Fruit fly (Drosophila melanogaster) whole organism, prepupa: ENCODE data around the gene CG12729.
A peak's percentile ranks its signal among the peaks of the same experiment; 100 is the strongest.

Source experiments
- CG11294 ChIP-seq: fragments of 200-800 bp; sonication (Bioruptor generic); IDR thresholded peaks from 2 replicates; pipeline ENCODE4 v1.3.6; 2022; ENCODE audit warnings: missing biosample characterization, missing genetic modification characterization
- CG15336 ChIP-seq: fragments of 200-800 bp; sonication (Bioruptor generic); IDR thresholded peaks from 2 replicates; pipeline ENCODE4 v1.3.6; 2022; ENCODE audit warnings: missing biosample characterization, missing genetic modification characterization
- CG16779 ChIP-seq: fragments of 200-800 bp; sonication (Bioruptor generic); optimal IDR thresholded peaks from 3 replicates; lab custom pipeline; 2017; ENCODE audit warnings: missing biosample characterization, mild to moderate bottlenecking, missing genetic modification characterization
- CG3032 ChIP-seq: fragments of 200-800 bp; optimal IDR thresholded peaks from 2 replicates; lab custom pipeline; 2019; ENCODE audit warnings: missing biosample characterization, mild to moderate bottlenecking, missing genetic modification characterization, moderate library complexity
- CG4318 ChIP-seq: fragments of 200-800 bp; sonication (Bioruptor generic); optimal IDR thresholded peaks from 3 replicates; lab custom pipeline; 2017; ENCODE audit warnings: missing biosample characterization, mild to moderate bottlenecking, missing genetic modification characterization
- CG6792 ChIP-seq: fragments of 200-800 bp; sonication (Bioruptor generic); optimal IDR thresholded peaks from 3 replicates; lab custom pipeline; 2016; ENCODE audit warnings: missing biosample characterization, missing genetic modification characterization
- CG6854 ChIP-seq: fragments of 200-800 bp; sonication (Bioruptor generic); optimal IDR thresholded peaks from 2 replicates; lab custom pipeline; 2017; ENCODE audit warnings: missing biosample characterization, mild to moderate bottlenecking, missing genetic modification characterization
- CG8119 ChIP-seq: fragments of 200-800 bp; sonication (Bioruptor generic); IDR thresholded peaks from 3 replicates; pipeline ENCODE4 v1.3.6; 2022; ENCODE audit warnings: missing biosample characterization, missing genetic modification characterization
- Eip75B ChIP-seq: fragments of 200-800 bp; sonication (Bioruptor generic); optimal IDR thresholded peaks from 3 replicates; lab custom pipeline; 2016; ENCODE audit warnings: missing biosample characterization, missing genetic modification characterization
- Eip78C ChIP-seq: fragments of 200-800 bp; sonication (Bioruptor generic); peaks from one replicate; lab custom pipeline; 2016; ENCODE audit warnings: missing biosample characterization, missing genetic modification characterization
- Ets21C ChIP-seq: fragments of 200-800 bp; sonication (Bioruptor generic); optimal IDR thresholded peaks from 3 replicates; lab custom pipeline; 2016; ENCODE audit warnings: missing biosample characterization, missing genetic modification characterization
- Ets96B ChIP-seq: fragments of 200-800 bp; optimal IDR thresholded peaks from 2 replicates; lab custom pipeline; 2019; ENCODE audit warnings: missing biosample characterization, mild to moderate bottlenecking, missing genetic modification characterization, moderate library complexity
- Hr38 ChIP-seq: sonication (Bioruptor generic); optimal IDR thresholded peaks from 2 replicates; lab custom pipeline; 2016; ENCODE audit warnings: missing biosample characterization, missing genetic modification characterization
- Hr39 ChIP-seq: fragments of 200-800 bp; sonication (Bioruptor generic); optimal IDR thresholded peaks from 2 replicates; lab custom pipeline; 2016; ENCODE audit warnings: missing biosample characterization, missing genetic modification characterization
- Hr4 ChIP-seq: fragments of 200-800 bp; sonication (Bioruptor generic); optimal IDR thresholded peaks from 3 replicates; lab custom pipeline; 2016; ENCODE audit warnings: missing biosample characterization, missing genetic modification characterization
- Met ChIP-seq: fragments of 200-800 bp; sonication (Bioruptor generic); optimal IDR thresholded peaks from 3 replicates; lab custom pipeline; 2016; ENCODE audit warnings: missing biosample characterization, missing genetic modification characterization
- OdsH ChIP-seq: fragments of 200-800 bp; sonication (Bioruptor generic); optimal IDR thresholded peaks from 3 replicates; lab custom pipeline; 2016; ENCODE audit warnings: missing biosample characterization, missing genetic modification characterization
- Smox ChIP-seq: fragments of 200-800 bp; sonication (Bioruptor generic); optimal IDR thresholded peaks from 3 replicates; lab custom pipeline; 2016; ENCODE audit warnings: missing biosample characterization, missing genetic modification characterization
- Sox102F ChIP-seq: fragments of 200-800 bp; sonication (Bioruptor generic); optimal IDR thresholded peaks from 2 replicates; lab custom pipeline; 2016; ENCODE audit warnings: missing biosample characterization, mild to moderate bottlenecking, missing genetic modification characterization
- Sox14 ChIP-seq: fragments of 200-800 bp; sonication (Bioruptor generic); optimal IDR thresholded peaks from 3 replicates; lab custom pipeline; 2016; ENCODE audit warnings: missing biosample characterization, missing genetic modification characterization
- Sox15 ChIP-seq: fragments of 200-800 bp; sonication (Bioruptor generic); optimal IDR thresholded peaks from 3 replicates; lab custom pipeline; 2016; ENCODE audit warnings: missing biosample characterization, missing genetic modification characterization
- achi ChIP-seq: fragments of 200-800 bp; sonication (Bioruptor generic); optimal IDR thresholded peaks from 3 replicates; lab custom pipeline; 2016; ENCODE audit warnings: missing biosample characterization, missing genetic modification characterization
- acj6 ChIP-seq: fragments of 200-800 bp; sonication (Bioruptor generic); optimal IDR thresholded peaks from 3 replicates; lab custom pipeline; 2016; ENCODE audit warnings: missing biosample characterization, missing genetic modification characterization
- cyc ChIP-seq: fragments of 200-800 bp; sonication (Bioruptor generic); optimal IDR thresholded peaks from 3 replicates; lab custom pipeline; 2016; ENCODE audit warnings: missing biosample characterization, missing genetic modification characterization
- dac ChIP-seq: fragments of 200-800 bp; sonication (Bioruptor generic); optimal IDR thresholded peaks from 2 replicates; lab custom pipeline; 2017; ENCODE audit warnings: missing biosample characterization, mild to moderate bottlenecking, missing genetic modification characterization
- dsx ChIP-seq: fragments of 200-800 bp; optimal IDR thresholded peaks from 3 replicates; lab custom pipeline; 2019; ENCODE audit warnings: missing biosample characterization, mild to moderate bottlenecking, missing genetic modification characterization, moderate library complexity; ENCODE audit not compliant: poor library complexity, severe bottlenecking
- eg ChIP-seq: fragments of 200-800 bp; sonication (Bioruptor generic); IDR thresholded peaks from 3 replicates; pipeline ENCODE4 v1.3.6; 2022; ENCODE audit warnings: missing biosample characterization, missing genetic modification characterization
- fd59A ChIP-seq: fragments of 200-800 bp; sonication (Bioruptor generic); optimal IDR thresholded peaks from 2 replicates; lab custom pipeline; 2017; ENCODE audit warnings: missing biosample characterization, mild to moderate bottlenecking, missing genetic modification characterization, missing genetic modification reagents
- fd85E ChIP-seq: fragments of 200-800 bp; sonication (Bioruptor generic); optimal IDR thresholded peaks from 3 replicates; lab custom pipeline; 2016; ENCODE audit warnings: missing biosample characterization, missing genetic modification characterization
- lz ChIP-seq: fragments of 200-800 bp; sonication (Bioruptor generic); optimal IDR thresholded peaks from 3 replicates; lab custom pipeline; 2016; ENCODE audit warnings: missing biosample characterization, missing genetic modification characterization
- net ChIP-seq: fragments of 200-800 bp; sonication (Bioruptor generic); optimal IDR thresholded peaks from 3 replicates; lab custom pipeline; 2016; ENCODE audit warnings: missing biosample characterization, missing genetic modification characterization
- pdm3 ChIP-seq: fragments of 200-800 bp; sonication (Bioruptor generic); optimal IDR thresholded peaks from 3 replicates; lab custom pipeline; 2016; ENCODE audit warnings: missing biosample characterization, missing genetic modification characterization
- spab ChIP-seq: fragments of 200-800 bp; sonication (Bioruptor generic); optimal IDR thresholded peaks from 2 replicates; lab custom pipeline; 2017; ENCODE audit warnings: missing biosample characterization, mild to moderate bottlenecking, missing genetic modification characterization, missing genetic modification reagents
- ss ChIP-seq, 2 experiments: fragments of 200-800 bp; sonication (Bioruptor generic); optimal IDR thresholded peaks; 2 replicates in 1 of 2; 3 replicates in 1 of 2; lab custom pipeline; 2017 to 2018; ENCODE audit warnings: mild to moderate bottlenecking in 2 of 2, missing biosample characterization in 2 of 2, missing genetic modification characterization in 2 of 2, moderate library complexity in 1 of 2
- vri ChIP-seq: fragments of 200-800 bp; sonication (Bioruptor generic); optimal IDR thresholded peaks from 3 replicates; lab custom pipeline; 2016; ENCODE audit warnings: missing biosample characterization, mild to moderate bottlenecking, missing genetic modification characterization

Gene CG12729

DNA sequence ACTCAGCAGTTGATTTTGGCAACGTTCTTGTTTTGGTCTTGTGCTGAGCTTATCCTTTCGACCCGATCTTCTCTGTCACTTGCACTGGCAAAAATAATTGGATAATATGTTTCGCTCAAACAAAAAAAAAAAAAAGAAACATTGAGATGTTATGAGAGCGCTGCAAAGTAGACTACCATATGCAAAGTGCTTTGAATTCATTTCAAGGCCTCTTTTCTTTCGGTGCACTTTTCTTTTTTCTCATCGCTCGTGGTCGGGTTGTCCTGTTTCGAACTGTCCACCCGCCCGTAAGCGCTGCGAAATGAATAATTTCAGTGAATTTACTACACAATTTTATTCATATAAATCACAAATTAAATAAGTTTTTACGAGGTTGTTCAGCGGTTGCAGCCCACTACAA is 25.1 kb upstream of the CG12729 start (continued):
- TF ChIP-seq CG16779 (tag; lab: Kevin White, UChicago), result no peak

DNA sequence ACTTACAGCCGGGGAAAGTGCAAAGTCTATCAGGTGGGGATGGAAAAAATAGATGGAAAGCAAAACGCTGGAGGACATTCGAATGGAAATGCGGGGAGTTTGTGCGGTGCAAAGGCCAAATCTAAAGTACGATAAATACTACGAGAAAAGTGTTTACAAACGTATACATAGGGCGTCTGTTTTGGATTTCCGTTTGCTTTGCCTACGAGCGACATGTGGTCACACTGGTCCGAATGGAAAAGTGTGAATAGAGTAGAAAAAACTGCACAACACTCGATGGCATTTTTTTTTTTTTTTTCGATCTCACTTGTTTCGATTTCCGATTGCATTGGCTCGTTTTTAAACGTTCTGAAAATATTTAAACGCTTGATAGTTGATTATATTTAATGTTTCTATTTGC is 5.3 kb upstream of the CG12729 start:
- TF ChIP-seq Eip75B (GFP tag; lab: Kevin White, UChicago), result no peak
- no peak for TF ChIP-seq dsx (GFP tag; lab: Kevin White, UChicago)
- TF ChIP-seq Met (GFP tag; lab: Kevin White, UChicago), result no peak
- TF ChIP-seq Eip78C (GFP tag; lab: Kevin White, UChicago), result no peak
- TF ChIP-seq Ets96B (tag; lab: Kevin White, UChicago), result no peak
- no peak for TF ChIP-seq CG3032 (tag; lab: Kevin White, UChicago)
- TF ChIP-seq achi (GFP tag; lab: Kevin White, UChicago), result no peak
- TF ChIP-seq CG6854 (GFP tag; lab: Kevin White, UChicago), result no peak
- no peak for TF ChIP-seq ss (GFP tag; optimal IDR thresholded peaks at IDR 0.05; lab: Kevin White, UChicago)

DNA sequence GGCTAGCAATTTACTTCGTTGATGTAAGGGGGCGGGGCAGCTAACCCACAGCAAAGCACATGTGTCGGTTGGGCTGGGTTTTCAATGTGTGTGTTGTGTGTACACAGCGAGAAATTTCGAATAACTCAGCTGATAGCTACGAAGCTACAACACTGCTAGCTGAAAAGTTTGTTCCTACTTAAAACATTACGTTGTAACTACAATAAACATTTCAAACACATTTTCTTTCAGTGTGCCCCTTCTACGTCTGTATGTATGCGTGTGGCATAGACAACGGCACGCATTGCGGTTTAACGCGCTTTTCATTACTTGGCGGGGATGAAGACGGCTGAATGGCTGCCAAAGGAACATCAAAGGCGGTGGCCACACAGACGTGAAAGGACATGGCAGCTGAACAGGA is 2.5 kb downstream of the CG12729 start:
- TF ChIP-seq acj6 (GFP tag; lab: Kevin White, UChicago), result no peak
- peak; percentile 9 for TF ChIP-seq Eip78C (GFP tag; lab: Kevin White, UChicago)
- TF ChIP-seq eg (GFP tag; lab: Robert Waterston, UW), result 0 out of 3 replicates have a peak, but pooled peaks have one; percentile 12
- TF ChIP-seq Hr4 (GFP tag; lab: Kevin White, UChicago), result no peak
- no peak for TF ChIP-seq net (GFP tag; lab: Kevin White, UChicago)

DNA sequence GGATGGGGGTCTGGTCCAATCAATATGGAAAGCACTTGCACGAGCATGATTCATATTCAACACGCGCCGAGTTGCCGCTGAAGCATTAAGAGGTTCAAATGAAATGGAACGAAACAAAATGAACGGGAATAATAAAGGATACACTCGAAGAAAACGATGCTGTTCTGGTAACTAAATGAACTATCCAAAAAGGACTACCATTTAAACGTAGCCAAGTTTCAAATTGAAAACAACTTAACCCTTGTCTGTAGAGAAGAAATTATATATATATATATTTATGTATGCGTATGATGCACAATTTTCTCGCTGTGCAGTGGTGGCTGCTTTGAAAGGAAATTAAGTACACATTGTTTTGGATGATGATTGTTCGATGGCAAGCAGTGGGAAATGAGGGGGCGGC is 7.6 kb downstream of the CG12729 start:
- TF ChIP-seq CG15336 (no peak), OdsH (no peak), CG6792 (no peak), CG11294 (GFP tag; lab: Robert Waterston, UW) (no peak), Ets21C (GFP tag; lab: Kevin White, UChicago) (no peak), spab (GFP tag; lab: Kevin White, UChicago) (no peak), pdm3 (GFP tag; lab: Kevin White, UChicago) (no peak), CG6854 (GFP tag; lab: Kevin White, UChicago) (no peak), fd59A (GFP tag; lab: Kevin White, UChicago) (no peak), CG4318 (GFP tag; lab: Kevin White, UChicago) (no peak), Smox (no peak), dac (GFP tag; lab: Kevin White, UChicago) (no peak), Sox102F (GFP tag; lab: Kevin White, UChicago) (no peak)

DNA sequence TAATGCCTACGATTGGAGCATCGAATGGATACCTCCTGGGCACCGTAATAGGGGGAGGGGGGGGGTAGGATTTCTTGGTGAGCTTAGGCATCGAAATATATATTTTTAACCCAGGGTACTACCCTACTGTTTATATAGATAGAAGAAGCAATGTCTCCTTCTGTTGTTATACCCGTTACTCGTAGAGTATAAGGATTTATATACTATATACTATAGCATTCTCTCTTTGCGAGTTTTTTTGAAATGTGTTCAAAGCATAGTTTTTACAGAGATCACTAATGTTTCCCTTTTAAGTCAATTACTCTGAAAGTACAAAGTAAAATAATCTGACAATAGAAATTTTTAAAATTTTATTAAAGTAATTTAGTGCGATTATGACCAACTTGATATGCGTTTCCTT is 8.4 kb downstream of the CG12729 start, which contains the start of gene CG43136:
TSS of gene CG43136 (plus strand) at position 301 of the 400 bp plus-strand sequence.
- no peak for TF ChIP-seq cyc (GFP tag; lab: Kevin White, UChicago)

DNA sequence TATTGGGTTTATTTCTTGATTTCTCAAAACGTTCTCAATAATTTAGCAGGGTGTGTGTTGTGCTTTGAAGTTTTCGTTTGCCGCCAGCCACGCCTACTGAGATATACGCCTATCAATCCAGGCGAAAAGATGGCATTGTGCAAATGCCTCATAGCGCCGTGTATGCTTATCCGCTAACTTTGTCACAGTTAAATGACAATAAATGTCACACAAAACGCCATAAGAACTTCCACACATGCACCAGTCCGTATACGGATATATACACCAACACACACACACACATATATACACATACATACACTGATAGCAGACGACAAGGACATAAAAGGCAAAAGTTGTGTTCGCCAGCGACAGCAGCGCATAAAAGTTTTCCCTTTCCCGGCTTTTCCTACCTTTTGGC is 20.0 kb downstream of the CG12729 start, which contains the start of gene CG43137:
TSS of gene CG43137 (minus strand) at position 101 of the 400 bp plus-strand sequence.
- no peak for TF ChIP-seq Hr39 (GFP tag; lab: Kevin White, UChicago)
- TF ChIP-seq Sox15, result no peak
- no peak for TF ChIP-seq CG8119 (GFP tag; lab: Robert Waterston, UW)
- no peak for TF ChIP-seq CG6792
- TF ChIP-seq Hr38 (GFP tag; lab: Kevin White, UChicago), result no peak
- TF ChIP-seq lz (GFP tag; lab: Kevin White, UChicago), result no peak
- no peak for TF ChIP-seq Sox14 (GFP tag; lab: Kevin White, UChicago)
- TF ChIP-seq vri, result no peak
- TF ChIP-seq fd85E (GFP tag; lab: Kevin White, UChicago), result no peak
- TF ChIP-seq acj6 (GFP tag; lab: Kevin White, UChicago), result no peak
- no peak for TF ChIP-seq CG6854 (GFP tag; lab: Kevin White, UChicago)
